Fruit fly (Drosophila melanogaster): Measurements from ENCODE around the gene Cpr12A.

Gene Cpr12A

DNA sequence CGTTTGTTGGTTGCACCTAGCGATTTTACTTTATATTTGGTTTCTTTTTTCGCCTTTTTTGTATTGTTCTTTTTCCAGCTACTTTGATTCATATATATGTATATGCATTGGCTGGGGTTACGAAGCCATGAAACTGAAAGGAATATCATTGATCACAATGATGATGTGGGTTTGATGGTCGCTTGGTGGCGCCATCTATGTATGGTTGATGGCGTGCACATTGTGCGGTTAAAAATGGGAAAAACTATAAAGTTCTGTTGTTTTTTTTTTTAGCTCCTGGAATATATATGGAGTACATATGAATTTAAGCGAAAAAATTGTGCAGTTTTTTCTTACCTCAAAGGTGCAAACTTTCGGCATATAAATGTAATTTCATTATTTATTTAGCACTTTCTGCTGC lies 43.4 kb downstream of the Cpr12A start:
- TF ChIP-seq cnc (optimal IDR thresholded peaks at IDR 0.05) (no peak), CG33017 (tag; optimal IDR thresholded peaks at IDR 0.05) (no peak), CG14711 (tag; optimal IDR thresholded peaks at IDR 0.05) (no peak), ovo (GFP tag; optimal IDR thresholded peaks at IDR 0.05) (no peak), CG12768 (GFP tag; optimal IDR thresholded peaks at IDR 0.05) (no peak), Hr96 (GFP tag; optimal IDR thresholded peaks at IDR 0.05) (no peak), bab1 (GFP tag; optimal IDR thresholded peaks at IDR 0.05) (no peak)

DNA sequence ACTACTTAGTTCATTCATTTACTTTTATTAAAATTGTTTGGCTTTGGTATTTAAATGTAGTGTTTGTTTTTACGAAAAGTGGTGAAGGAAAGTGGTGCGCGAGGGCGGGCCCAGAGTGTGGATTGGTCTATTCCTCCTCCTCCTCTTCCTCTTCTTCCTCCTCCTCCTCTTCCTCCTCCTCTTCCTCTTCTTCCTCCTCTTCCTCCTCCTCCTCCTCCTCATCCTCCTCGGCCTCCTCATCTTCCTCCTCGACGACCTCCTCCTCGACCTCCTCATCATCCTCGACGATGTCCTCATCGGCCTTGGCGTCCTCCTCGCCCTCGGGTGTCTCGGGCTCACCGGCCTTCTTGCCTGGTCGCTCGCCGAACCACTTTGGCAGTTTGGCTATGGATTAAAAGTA lies 50.2 kb downstream of the Cpr12A start:
- TF ChIP-seq ovo (GFP tag; optimal IDR thresholded peaks at IDR 0.05) (no peak), Clk (GFP tag; optimal IDR thresholded peaks at IDR 0.05) (no peak), Mnt (GFP tag; optimal IDR thresholded peaks at IDR 0.05) (no peak), CG12768 (GFP tag; optimal IDR thresholded peaks at IDR 0.05) (no peak), CG1620 (GFP tag; optimal IDR thresholded peaks at IDR 0.05) (no peak), Hr96 (GFP tag; optimal IDR thresholded peaks at IDR 0.05) (no peak), cic (GFP tag; optimal IDR thresholded peaks at IDR 0.05) (no peak), pad (GFP tag; optimal IDR thresholded peaks at IDR 0.05) (no peak), CG14711 (tag; optimal IDR thresholded peaks at IDR 0.05) (no peak), bab1 (GFP tag; optimal IDR thresholded peaks at IDR 0.05) (no peak), CG33017 (tag; optimal IDR thresholded peaks at IDR 0.05) (no peak), cnc (optimal IDR thresholded peaks at IDR 0.05) (no peak), tj (GFP tag; optimal IDR thresholded peaks at IDR 0.05) (no peak), CG7045 (GFP tag; optimal IDR thresholded peaks at IDR 0.05) (no peak)
